Worm (Caenorhabditis elegans) whole organism, midembryonic: Measurements from ENCODE around the gene nspb-1.
"Not testable (repeated sequence)": the region's sequence is repeated elsewhere in the genome, so short reads cannot be mapped to it uniquely, and the experiment has no call there.

Experiments
- T22C8.4 ChIP-seq: fragments of 200-800 bp; sonication (Bioruptor generic); IDR thresholded peaks from 2 replicates; pipeline ENCODE4 v1.3.6; 2022; ENCODE audit warnings: missing genetic modification characterization, missing compliant biosample characterization
- cog-1 ChIP-seq: sonication (generic microtip); optimal IDR thresholded peaks from 2 replicates; lab custom pipeline; 2016; ENCODE audit warnings: missing genetic modification characterization, missing compliant biosample characterization
- flt-1 ChIP-seq: fragments of 200-800 bp; sonication (Bioruptor generic); IDR thresholded peaks from 2 replicates; pipeline ENCODE4 v1.3.6; 2022; ENCODE audit warnings: missing genetic modification characterization, missing compliant biosample characterization
- klf-2 ChIP-seq: fragments of 200-800 bp; sonication (Bioruptor generic); conservative IDR thresholded peaks from 2 replicates; pipeline ENCODE4 v1.3.6; 2022; ENCODE audit warnings: missing genetic modification reagents, missing genetic modification characterization, missing compliant biosample characterization
- med-1 ChIP-seq: sonication (generic microtip); optimal IDR thresholded peaks from 2 replicates; lab custom pipeline; 2017; ENCODE audit warnings: missing genetic modification characterization, mild to moderate bottlenecking, missing compliant biosample characterization, antibody characterized with exemption, missing genetic modification reagents; ENCODE audit not compliant: insufficient read depth
- ref-1 ChIP-seq: fragments of 200-800 bp; sonication (Bioruptor generic); conservative IDR thresholded peaks from 2 replicates; pipeline ENCODE4 v1.3.6; 2022; ENCODE audit warnings: missing genetic modification reagents, missing genetic modification characterization, missing compliant biosample characterization
- tab-1 ChIP-seq: fragments of 200-800 bp; sonication (Bioruptor generic); IDR thresholded peaks from 2 replicates; pipeline ENCODE4 v1.3.6; 2022; ENCODE audit warnings: missing genetic modification characterization, missing compliant biosample characterization
- ztf-23 ChIP-seq: fragments of 200-800 bp; sonication (Bioruptor generic); IDR thresholded peaks from 2 replicates; pipeline ENCODE4 v1.3.6; 2022; ENCODE audit warnings: missing genetic modification reagents, missing genetic modification characterization, missing compliant biosample characterization
- ztf-29 ChIP-seq: fragments of 200-800 bp; sonication (Bioruptor generic); IDR thresholded peaks from 2 replicates; pipeline ENCODE4 v1.3.6; 2022; ENCODE audit warnings: missing genetic modification reagents, missing genetic modification characterization, missing compliant biosample characterization

The nspb-1 gene

ce11 chrIV:6598740-6599139 lies 7.8 kb upstream of the nspb-1 start, which contains the start of gene nspb-5:
Gene nspb-5 (plus strand): TSS chrIV:6599040.
- TF ChIP-seq med-1 (GFP tag; lab: Kevin White, UChicago); T22C8.4; flt-1 (GFP tag; lab: Robert Waterston, UW): not testable (repeated sequence)

DNA sequence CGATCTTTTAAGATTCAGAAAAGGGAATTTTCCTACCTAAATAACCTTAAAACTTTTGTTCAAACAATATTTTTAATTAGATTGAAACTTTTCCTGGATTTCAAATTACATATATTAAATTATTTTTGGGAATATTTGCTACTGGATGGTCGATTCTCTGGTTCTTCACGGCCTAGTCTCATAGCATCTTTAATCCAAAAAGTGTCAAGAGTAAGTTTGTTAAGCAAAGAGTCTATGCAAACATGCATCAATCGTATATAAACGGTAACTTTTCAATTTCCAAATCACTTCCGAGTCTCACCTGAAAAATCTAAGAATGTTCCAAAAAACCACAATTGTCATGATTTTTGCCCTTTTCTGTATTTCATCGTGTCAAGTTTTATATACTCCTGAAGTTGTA lies 7.0 kb upstream of the nspb-1 start, which contains the start of gene nspb-4:
Gene nspb-4, plus strand, starts transcription at position 301 of the 400 bp plus-strand sequence.
- TF ChIP-seq flt-1 (GFP tag; lab: Robert Waterston, UW); T22C8.4; ztf-23: not testable (repeated sequence)

ce11 chrIV:6597298-6597697 lies 6.4 kb upstream of the nspb-1 start, which contains the start of gene F38A5.6:
Gene F38A5.6 (minus strand): TSS chrIV:6597398.
- TF ChIP-seq ref-1 (GFP tag; lab: Robert Waterston, UW), result no peak
- TF ChIP-seq flt-1 (GFP tag; lab: Robert Waterston, UW), result no peak
- TF ChIP-seq ztf-23, result no peak
- no peak for TF ChIP-seq T22C8.4
- TF ChIP-seq cog-1 (tag; lab: Kevin White, UChicago), result no peak

DNA sequence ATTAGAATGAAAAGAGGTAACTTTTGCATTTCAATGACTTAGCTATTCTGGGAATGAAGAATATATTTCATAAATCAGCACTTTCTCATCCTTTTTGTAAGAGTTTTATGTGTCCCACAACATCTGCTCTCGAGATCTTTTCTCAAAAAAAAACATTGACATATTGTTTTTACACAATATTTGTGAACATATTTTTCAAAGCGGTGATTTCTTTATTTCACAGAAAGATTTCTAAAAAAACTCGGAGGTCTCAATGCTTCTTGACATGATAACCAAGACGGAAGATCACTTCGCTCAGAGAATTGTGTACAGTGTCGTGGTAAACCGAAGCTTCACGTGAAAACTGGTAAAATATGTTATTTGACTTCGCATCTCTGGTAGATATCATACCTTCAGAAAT lies 5.0 kb upstream of the nspb-1 start, which contains the start of gene F38A5.22:
Gene F38A5.22, minus strand, starts transcription at position 29 of the 400 bp plus-strand sequence.
- TF ChIP-seq cog-1 (tag; lab: Kevin White, UChicago), result no peak
- TF ChIP-seq ztf-23, result no peak
- TF ChIP-seq flt-1 (GFP tag; lab: Robert Waterston, UW), result no peak

DNA sequence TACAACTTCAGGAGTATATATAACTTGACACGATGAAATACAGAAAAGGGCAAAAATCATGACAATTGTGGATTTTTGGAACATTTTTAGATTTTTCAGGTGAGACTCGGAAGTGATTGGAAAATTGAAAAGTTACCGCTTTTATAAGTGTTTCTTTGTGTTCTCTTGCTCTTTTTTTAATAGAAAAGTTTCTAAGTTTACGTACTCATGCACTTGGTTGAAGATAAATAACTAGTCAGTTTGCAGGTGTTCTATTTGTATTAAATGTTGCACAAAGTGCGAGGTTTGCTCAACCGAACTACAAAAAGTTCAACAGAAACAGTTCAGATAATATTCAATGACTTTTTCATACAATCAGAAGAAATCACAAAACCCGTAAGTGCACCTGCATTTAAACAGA lies 4.0 kb upstream of the nspb-1 start, which contains the start of gene nspb-3:
Gene nspb-3, minus strand, starts transcription at position 101 of the 400 bp plus-strand sequence.
- TF ChIP-seq tab-1 (GFP tag; lab: Robert Waterston, UW); klf-2; cog-1 (tag; lab: Kevin White, UChicago): not testable (repeated sequence)

DNA sequence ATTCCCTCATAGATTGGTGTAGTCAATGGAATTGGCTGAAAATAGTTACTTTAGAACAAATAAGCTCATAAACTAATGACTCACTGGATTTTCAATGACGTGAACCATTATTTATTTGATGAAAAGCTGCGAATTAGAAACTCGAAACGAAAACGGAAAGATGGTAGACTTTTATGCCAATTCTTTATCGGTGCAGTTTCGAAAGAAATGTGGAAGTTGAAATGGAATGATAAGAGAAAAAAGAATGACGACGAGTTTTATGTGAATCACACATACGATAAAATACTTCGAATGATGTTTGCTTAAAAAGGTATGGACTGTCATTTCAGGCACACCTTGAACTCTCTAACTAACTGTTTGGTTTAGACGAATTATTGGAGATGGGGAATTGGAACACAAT lies 881 bp downstream of the nspb-1 start, which contains the start of the genes lec-11 and irld-7:
Gene lec-11, minus strand, starts transcription at position 126 of the 400 bp plus-strand sequence.
Gene irld-7, plus strand, starts transcription at position 332 of the 400 bp plus-strand sequence.
- TF ChIP-seq med-1 (GFP tag; lab: Kevin White, UChicago) (no peak), cog-1 (tag; lab: Kevin White, UChicago) (no peak), tab-1 (GFP tag; lab: Robert Waterston, UW) (no peak), ztf-23 (no peak), ref-1 (GFP tag; lab: Robert Waterston, UW) (no peak), ztf-29 (GFP tag; lab: Robert Waterston, UW) (no peak), flt-1 (GFP tag; lab: Robert Waterston, UW) (no peak), T22C8.4 (no peak), klf-2 (no peak)

DNA sequence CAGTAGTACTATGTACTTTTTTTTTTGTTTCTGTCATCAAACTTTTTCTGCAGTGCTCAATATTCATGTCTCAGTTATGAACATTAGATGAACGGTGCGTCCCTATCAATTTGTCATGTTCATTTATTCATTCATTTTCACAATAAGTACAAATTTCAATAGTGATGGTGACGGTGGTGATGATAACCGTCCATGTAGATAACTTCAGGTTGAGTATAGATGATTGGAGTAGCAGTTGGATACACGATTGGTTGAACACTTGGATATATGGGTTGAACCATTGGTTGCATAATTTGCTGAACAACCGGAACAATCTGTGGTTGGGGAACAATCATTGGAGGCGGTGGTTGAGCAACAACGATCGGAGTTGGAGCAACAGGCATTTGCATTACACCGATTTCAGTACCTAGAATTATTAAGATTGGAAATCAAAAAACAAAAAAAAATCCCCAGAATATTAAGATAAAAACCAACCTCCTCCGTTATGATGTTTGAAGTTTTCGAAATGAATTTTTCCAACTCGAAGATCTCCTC lies 2.8 kb downstream of the nspb-1 start:
- TF ChIP-seq ref-1 (GFP tag; lab: Robert Waterston, UW) (no peak), ztf-29 (GFP tag; lab: Robert Waterston, UW) (no peak)

- TF ChIP-seq ztf-29 (GFP tag; lab: Robert Waterston, UW) (no peak), ref-1 (GFP tag; lab: Robert Waterston, UW) (no peak), cog-1 (tag; lab: Kevin White, UChicago) (peak; percentile 19), T22C8.4 (no peak), med-1 (GFP tag; lab: Kevin White, UChicago) (no peak), ztf-23 (peak; percentile 59; the same call in 1 of the 2 replicates), tab-1 (GFP tag; lab: Robert Waterston, UW) (no peak), klf-2 (no peak), flt-1 (GFP tag; lab: Robert Waterston, UW) (0 out of 2 replicates have a peak, but pooled peaks have one; percentile 19)
Observed at ce11 chrIV:6585397-6585921, 5.5 kb downstream of the nspb-1 start, which contains the start of the genes F38A5.2 and dnj-11. Gene F38A5.2 (minus strand): TSS chrIV:6585400. Gene dnj-11 (plus strand): TSS chrIV:6585871.

DNA sequence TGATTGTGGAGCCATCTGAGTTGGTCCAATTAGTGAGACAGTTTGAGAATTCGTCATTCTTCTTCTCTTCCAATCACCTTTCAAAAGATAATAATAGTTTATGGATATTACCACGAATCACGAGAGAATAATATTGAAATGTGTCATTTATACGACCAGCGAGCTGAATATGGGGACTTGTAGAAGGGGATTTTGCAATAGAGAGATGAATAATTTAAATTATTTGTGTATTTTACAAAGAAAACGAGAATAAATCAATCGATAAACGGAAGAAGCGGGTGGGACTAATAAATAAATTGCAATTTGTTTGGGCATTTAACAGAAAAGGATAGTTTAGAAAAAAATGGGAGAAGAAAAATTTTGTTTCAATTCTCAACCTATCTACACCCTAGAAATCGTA lies 8.3 kb downstream of the nspb-1 start, which contains the start of gene odr-8:
Gene odr-8, minus strand, starts transcription at position 101 of the 400 bp plus-strand sequence.
- no peak for TF ChIP-seq cog-1 (tag; lab: Kevin White, UChicago)
- TF ChIP-seq ztf-23, result no peak
- TF ChIP-seq ztf-29 (GFP tag; lab: Robert Waterston, UW), result no peak
- no peak for TF ChIP-seq ref-1 (GFP tag; lab: Robert Waterston, UW)
- TF ChIP-seq T22C8.4, result no peak
- TF ChIP-seq flt-1 (GFP tag; lab: Robert Waterston, UW), result no peak

DNA sequence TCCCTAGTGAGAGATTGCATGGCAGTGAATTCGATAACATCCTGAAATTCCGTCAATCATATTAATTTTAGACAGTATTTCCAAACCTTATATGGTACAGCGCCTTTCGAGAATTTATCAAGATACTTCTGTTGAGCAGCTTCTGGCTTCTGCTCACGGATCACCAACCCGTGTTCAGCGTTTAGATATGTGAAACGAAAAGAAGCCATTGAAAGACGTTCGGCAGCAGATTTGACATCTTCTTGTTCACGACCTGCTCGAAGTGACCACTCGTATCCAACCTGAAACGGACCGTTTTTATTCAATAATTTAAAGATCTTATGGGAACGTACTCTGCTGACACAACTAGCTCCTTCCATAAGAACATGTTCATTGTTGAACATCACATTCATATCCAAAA lies 9.3 kb downstream of the nspb-1 start:
- TF ChIP-seq ref-1 (GFP tag; lab: Robert Waterston, UW) (no peak), cog-1 (tag; lab: Kevin White, UChicago) (no peak), tab-1 (GFP tag; lab: Robert Waterston, UW) (no peak), ztf-29 (GFP tag; lab: Robert Waterston, UW) (no peak), klf-2 (no peak), T22C8.4 (no peak), flt-1 (GFP tag; lab: Robert Waterston, UW) (no peak), ztf-23 (no peak), med-1 (GFP tag; lab: Kevin White, UChicago) (no peak)
